Fruit fly (Drosophila melanogaster): Measurements from ENCODE around the gene Elo68beta.

Gene Elo68beta

DNA sequence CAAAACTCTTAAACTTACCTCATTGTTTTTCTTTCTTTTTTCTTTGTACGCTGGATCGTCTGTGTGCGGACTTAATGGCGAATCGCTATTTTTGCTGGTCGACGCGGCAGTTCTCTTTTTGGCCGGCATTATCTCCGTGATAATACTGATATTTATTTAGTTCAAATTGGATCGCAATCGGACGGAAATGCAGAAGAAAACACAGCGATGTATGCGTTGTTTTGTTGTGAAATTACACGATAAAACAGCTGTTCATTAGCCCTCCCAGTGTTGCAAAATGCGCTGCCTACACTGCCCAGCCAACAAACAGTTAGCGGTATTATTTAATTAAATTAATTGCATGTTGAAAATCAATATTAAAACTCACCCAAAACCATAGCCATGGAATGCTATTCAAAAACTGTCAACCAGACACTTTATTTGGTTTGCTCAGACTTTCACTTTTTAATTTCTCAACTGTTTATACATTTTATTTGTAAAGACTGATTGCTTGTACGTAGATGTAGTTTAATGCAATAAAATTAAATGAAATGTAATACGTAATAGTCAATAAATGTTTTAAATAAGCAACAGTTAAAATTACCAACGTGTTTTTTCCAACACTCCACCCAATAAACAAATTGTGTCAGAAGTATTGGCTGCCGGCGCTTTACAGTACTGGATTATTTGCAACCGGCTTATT lies 3.4 kb downstream of the Elo68beta start, which contains the start of the genes Irbp18 and APP-BP1:
Irbp18 (minus strand) TSS at position 205 of the 682 bp plus-strand sequence.
APP-BP1 (plus strand) TSS at position 431 of the 682 bp plus-strand sequence.
- no peak for TF ChIP-seq CG8478 (optimal IDR thresholded peaks at IDR 0.05)

DNA sequence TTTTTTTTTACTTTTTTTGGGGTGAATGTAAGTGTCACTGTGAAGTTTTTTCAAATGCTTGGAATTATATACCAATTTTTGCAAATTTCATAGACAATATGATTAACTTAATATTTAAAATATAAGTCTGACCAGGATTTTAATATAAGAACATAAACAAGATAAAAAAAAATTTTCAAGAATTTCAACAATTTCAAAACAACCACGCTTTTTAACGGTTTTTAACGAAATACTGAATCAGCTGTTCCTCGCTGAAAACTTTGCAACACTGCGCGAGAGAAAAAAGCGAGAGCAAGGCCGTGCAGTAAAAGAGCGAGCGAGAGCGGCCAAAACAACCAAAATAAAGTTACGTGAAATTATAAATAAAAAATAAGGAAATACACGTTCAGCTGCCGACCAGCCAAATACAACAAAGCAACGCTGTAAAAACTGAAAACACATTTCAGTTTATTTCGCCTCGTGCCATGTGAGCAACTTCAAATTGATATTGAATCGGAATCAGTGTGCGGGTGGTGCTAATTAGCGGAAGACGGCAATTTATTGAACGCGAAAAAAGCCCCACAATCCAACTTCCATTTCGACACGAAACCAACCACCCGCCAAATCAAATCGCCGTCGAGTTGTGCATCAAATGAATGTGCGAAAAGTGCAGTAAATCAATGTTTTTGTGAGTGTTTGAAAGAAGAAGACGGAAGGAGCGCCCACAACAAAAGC lies 5.1 kb downstream of the Elo68beta start, which contains the start of the genes CG46439, Iyd and CG33947:
CG46439 (minus strand) TSS at position 51 of the 714 bp plus-strand sequence.
Iyd (minus strand) TSS at position 51 of the 714 bp plus-strand sequence.
CG33947 (plus strand) TSS at position 302 of the 714 bp plus-strand sequence.
- TF ChIP-seq CG8478 (optimal IDR thresholded peaks at IDR 0.05): no peak
- no peak for TF ChIP-seq CTCF (optimal IDR thresholded peaks at IDR 0.05)

dm6 chr3L:11094279-11094678 lies 7.2 kb downstream of the Elo68beta start:
- TF ChIP-seq CG8478 (optimal IDR thresholded peaks at IDR 0.05) (no peak), CTCF (optimal IDR thresholded peaks at IDR 0.05) (no peak)

DNA sequence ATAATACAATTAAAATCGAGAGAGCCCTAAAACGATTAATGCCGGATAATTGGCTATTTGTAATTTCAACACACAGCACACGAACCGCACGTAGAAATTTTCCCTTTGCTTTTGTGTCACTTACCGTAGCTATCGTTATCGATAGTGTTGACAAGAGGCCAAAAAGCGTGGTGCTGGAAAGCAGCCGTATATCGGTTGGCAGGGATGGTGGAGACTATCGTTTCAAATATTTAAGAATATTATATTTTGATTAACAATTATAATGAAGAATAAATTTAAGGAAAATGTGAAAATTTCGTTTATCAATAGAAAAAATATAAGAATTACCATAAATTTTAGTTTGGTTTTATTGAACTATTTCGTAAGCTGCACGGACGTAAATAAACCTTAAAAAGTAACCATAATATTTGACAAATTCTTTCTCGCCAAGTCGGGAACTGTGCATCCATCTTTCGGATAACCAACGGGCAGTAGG lies 8.4 kb downstream of the Elo68beta start, which contains the start of gene JIL-1:
JIL-1 (minus strand) TSS at position 148 of the 475 bp plus-strand sequence.
- TF ChIP-seq CG8478 (optimal IDR thresholded peaks at IDR 0.05): no peak
- TF ChIP-seq CTCF (optimal IDR thresholded peaks at IDR 0.05): peak in 1 of 2 experiments; percentile 2

DNA sequence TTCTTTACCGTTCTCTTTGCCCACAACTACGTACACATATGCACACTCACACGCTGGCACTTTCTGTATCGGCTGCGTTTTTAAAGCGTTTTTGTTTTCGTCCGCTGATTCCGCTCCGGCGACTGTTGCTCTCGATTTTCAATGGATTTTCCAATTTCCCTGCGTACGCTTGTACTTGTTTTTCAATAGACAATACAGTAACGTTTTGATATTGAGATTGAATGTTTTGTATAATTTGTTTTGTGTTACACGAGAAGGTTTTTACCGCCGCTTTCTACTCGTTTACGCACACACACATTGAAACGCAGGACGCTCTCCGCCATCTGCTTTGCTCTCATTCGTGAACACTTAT lies 8.9 kb downstream of the Elo68beta start:
- no peak for TF ChIP-seq CG8478 (optimal IDR thresholded peaks at IDR 0.05)
- TF ChIP-seq CTCF (optimal IDR thresholded peaks at IDR 0.05): no peak

DNA sequence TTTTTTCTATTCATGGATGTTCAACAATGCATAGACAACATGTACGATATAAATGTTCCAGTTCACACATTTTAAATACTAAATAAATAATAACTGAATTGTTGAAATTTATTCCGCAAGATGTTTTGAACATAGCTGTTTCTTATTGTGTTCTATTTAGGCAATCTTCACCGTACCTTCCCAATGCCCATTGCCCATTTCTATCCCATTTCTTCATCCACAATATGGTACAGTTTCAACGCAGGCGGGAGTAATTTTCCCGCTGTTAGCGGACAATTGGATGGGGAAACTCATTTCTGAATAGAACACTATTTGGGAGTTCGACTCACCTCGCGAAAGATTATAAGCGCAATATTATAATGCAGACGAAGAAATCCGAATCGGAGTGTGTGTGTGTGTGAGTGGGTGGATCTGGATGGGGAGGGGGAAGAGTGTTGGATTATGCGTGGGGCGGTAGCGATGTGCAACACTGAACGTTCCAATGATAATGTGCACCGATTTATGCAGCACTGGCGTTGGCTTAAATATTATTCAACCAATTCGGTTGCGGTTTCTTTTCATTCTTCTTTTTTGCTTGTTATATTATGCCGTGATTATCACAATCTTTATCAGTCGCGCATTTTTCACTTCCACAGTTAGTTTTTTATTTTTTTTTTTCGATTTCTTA lies 9.4 kb downstream of the Elo68beta start:
- TF ChIP-seq CG8478 (optimal IDR thresholded peaks at IDR 0.05): no peak
- TF ChIP-seq CTCF (optimal IDR thresholded peaks at IDR 0.05): no peak

dm6 chr3L:11089805-11090440 lies 11.6 kb downstream of the Elo68beta start:
- TF ChIP-seq CG8478 (optimal IDR thresholded peaks at IDR 0.05) (no peak), CTCF (optimal IDR thresholded peaks at IDR 0.05) (no peak)

dm6 chr3L:11085810-11086209 lies 15.7 kb downstream of the Elo68beta start:
- TF ChIP-seq CG8478 (optimal IDR thresholded peaks at IDR 0.05) (no peak), CTCF (optimal IDR thresholded peaks at IDR 0.05) (no peak)

DNA sequence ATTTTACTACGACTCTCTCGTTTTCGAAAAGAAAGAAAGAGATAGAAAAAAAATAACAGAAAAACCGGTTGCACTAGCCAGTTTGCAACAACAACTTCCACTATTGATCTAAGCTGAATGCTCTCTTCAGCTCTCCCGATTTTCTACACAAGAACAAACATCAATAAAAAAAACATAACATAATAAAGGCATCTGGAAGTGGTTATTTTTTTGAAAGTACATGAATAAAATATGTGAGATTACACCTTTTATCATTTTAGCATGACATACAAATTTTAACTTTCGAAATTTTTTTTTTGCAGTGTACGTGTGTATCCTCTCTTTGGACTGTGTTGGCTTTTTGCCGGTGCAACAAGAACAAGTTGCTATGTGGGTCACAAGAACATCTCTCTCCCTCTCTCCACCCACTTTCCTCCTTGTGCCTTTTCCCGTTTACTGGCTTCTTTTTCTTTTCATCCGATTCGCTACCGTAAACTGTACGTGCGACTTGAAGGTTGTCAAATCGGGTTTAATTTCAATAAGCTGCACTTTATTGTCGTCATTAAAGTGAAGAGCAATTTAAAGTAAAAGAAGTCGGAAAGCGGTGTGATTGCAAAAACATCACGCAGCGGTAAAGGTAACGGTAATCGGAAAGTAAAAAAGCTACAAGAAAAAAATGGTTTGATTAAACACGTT lies 16.8 kb downstream of the Elo68beta start:
- no peak for TF ChIP-seq CG8478 (optimal IDR thresholded peaks at IDR 0.05)
- no peak for TF ChIP-seq CTCF (optimal IDR thresholded peaks at IDR 0.05)

dm6 chr3L:11083605-11084004 lies 17.9 kb downstream of the Elo68beta start:
- TF ChIP-seq CTCF (optimal IDR thresholded peaks at IDR 0.05): no peak
- no peak for TF ChIP-seq CG8478 (optimal IDR thresholded peaks at IDR 0.05)

DNA sequence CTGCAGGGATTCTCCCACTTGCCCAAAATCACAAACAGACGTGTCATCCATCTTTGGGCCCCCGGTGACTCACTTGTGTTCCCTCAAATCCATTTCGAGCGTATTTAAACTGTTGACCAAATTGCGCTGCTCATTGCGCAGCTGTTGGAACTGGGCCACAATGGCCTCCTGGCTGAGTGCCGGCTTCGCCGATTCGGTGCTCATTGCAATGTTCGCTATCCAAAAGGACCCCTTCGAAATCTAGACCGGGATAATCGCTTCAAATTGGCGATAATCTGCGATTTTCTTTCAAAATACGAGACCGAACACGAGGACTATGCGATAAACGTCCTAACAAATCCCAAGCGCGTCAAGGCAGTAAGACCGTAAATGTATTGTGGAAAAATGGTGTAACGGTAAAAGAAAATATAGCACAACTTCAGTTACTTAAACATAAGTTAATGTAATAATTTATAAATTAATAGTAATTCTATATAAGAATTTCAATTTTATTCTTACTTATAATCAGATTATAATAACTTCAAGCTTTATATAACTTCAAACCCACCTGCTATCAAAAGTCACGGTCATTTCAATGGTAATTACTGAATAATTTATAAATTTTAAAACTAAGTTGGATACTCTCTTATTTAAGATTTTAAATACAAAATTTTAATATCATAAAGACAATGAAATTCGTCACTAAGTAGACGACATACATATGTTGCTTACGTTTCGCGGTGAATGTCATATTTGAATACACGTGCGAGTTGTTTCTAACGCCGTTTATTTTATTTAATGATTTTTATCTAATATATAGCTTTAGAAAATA lies 27.2 kb downstream of the Elo68beta start, which contains the start of the genes Pfdn2 and Noc1:
Pfdn2 (minus strand) TSS at position 346 of the 811 bp plus-strand sequence.
Noc1 (plus strand) TSS at position 727 of the 811 bp plus-strand sequence.
- TF ChIP-seq CTCF (optimal IDR thresholded peaks at IDR 0.05) (no peak), CG8478 (optimal IDR thresholded peaks at IDR 0.05) (no peak)

DNA sequence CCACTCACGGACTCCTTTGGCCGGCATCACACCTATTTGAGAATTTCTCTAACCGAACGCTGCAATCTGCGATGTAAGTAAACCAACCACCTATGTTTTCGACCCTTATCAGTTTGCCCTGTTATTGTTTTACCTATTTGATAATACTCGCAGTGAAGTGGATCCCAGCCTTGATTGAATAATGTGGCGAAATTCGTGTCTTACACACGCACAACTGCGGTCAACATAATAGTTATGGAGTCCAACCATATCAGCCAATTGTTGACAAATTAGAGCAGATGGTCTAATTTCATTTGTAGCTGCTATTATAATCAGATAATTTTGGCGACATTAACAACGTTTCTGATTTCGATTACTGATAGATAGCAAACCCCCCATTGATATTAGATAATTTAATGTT lies 30.4 kb downstream of the Elo68beta start:
- TF ChIP-seq CG8478 (optimal IDR thresholded peaks at IDR 0.05) (no peak), CTCF (optimal IDR thresholded peaks at IDR 0.05) (no peak)

dm6 chr3L:11070372-11070854 lies 31.1 kb downstream of the Elo68beta start, which contains the start of gene Mocs1:
Gene Mocs1, plus strand, starts transcription at chr3L:11070526.
- TF ChIP-seq CG8478 (optimal IDR thresholded peaks at IDR 0.05) (no peak), CTCF (optimal IDR thresholded peaks at IDR 0.05) (no peak)
